Fruit fly (Drosophila melanogaster) S2 (cell line): ENCODE measurements around the gene CG17190.

ENCODE experiments used
- CG8478 ChIP-seq: fragments of >200 bp; optimal IDR thresholded peaks from 2 replicates; lab custom pipeline; 2018
- CTCF ChIP-seq, 2 experiments: fragments of >200 bp; optimal IDR thresholded peaks; 2 replicates each; lab custom pipeline; 2018

- TF ChIP-seq CG8478 (lab: Kevin White, UChicago) = no peak
- no peak for TF ChIP-seq CTCF (optimal IDR thresholded peaks at IDR 0.05; lab: Kevin White, UChicago)
Measured at dm6 chr3R:20035887-20036286, 22.6 kb upstream of the CG17190 start, which contains the start of gene Regnase-1.
